Worm (Caenorhabditis elegans): ENCODE data around the gene Y22D7AL.7.

DNA sequence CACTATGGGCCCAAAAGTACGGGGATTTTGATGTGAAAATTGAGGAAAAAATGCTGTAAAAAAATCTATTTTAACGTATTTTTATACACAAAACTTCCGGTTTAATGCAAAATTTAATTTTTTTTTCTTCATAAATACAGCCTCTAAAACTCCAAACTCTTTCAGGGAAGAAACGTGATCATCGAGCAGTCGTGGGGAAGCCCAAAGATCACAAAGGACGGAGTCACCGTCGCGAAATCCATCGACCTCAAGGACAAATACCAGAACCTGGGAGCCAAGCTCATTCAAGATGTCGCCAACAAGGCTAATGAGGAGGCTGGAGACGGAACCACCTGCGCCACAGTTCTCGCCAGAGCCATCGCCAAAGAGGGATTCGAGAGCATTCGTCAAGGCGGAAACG, 43.3 kb downstream of the Y22D7AL.7 start:
- no peak for TF ChIP-seq ztf-11 (tag; optimal IDR thresholded peaks at IDR 0.05)
- TF ChIP-seq pha-4 (tag; optimal IDR thresholded peaks at IDR 0.05): no peak
- TF ChIP-seq nhr-28 (tag; optimal IDR thresholded peaks at IDR 0.05): no peak
- no peak for TF ChIP-seq drap-1 (GFP tag; optimal IDR thresholded peaks at IDR 0.05)
- no peak for TF ChIP-seq flh-1 (GFP tag; optimal IDR thresholded peaks at IDR 0.05)
- no peak for TF ChIP-seq mab-5 (tag; optimal IDR thresholded peaks at IDR 0.05)
- TF ChIP-seq lsy-2 (tag; optimal IDR thresholded peaks at IDR 0.05): no peak
- TF ChIP-seq nhr-12 (tag; optimal IDR thresholded peaks at IDR 0.05): no peak
- TF ChIP-seq sptf-1 (tag; optimal IDR thresholded peaks at IDR 0.05): no peak
- no peak for TF ChIP-seq snpc-4 (tag; optimal IDR thresholded peaks at IDR 0.05)
- no peak for TF ChIP-seq lin-13 (tag; optimal IDR thresholded peaks at IDR 0.05)
- no peak for TF ChIP-seq zip-8 (tag; optimal IDR thresholded peaks at IDR 0.05)
- TF ChIP-seq ham-2 (GFP tag; optimal IDR thresholded peaks at IDR 0.05): no peak
